Worm (Caenorhabditis elegans): ENCODE data around the gene fdgt-2.

DNA sequence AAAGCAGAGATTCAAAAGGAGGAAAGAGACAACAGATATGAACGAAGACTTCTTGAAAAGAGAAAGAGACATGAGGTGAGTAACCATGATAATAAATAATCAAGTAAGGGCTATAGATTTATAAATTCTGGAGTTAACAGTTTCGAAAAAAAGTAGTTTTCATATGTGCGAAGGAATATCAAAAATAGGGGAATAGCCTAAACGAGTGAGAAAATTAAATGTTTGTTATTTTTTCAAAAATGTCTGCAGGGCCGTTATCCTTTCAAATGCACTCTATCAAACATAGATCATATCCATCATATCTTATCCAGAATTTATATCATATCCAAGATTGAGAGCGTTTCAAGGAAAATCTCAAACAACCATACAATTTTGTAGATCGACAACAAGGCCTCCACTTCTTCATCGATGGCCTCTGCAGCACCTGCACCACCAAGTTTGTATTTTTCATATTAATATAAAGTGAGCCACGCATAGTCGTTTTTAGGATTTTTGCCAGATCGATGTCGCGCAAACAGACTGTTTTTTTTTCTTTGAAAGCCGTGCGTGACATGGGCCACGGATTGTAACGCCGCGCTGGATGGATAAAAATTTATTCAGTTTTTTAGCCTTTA, 3.5 kb downstream of the fdgt-2 start:
- no peak for TF ChIP-seq nhr-237 (tag; optimal IDR thresholded peaks at IDR 0.05)
- no peak for TF ChIP-seq nhr-25 (tag; optimal IDR thresholded peaks at IDR 0.05)
- no peak for TF ChIP-seq nhr-11 (tag; optimal IDR thresholded peaks at IDR 0.05)
- no peak for TF ChIP-seq snpc-4 (tag; optimal IDR thresholded peaks at IDR 0.05)
- TF ChIP-seq jun-1 (tag; optimal IDR thresholded peaks at IDR 0.05) = no peak
- TF ChIP-seq elt-3 (tag; optimal IDR thresholded peaks at IDR 0.05) = no peak
- no peak for TF ChIP-seq tbx-2 (tag; optimal IDR thresholded peaks at IDR 0.05)
- TF ChIP-seq ztf-11 (tag; optimal IDR thresholded peaks at IDR 0.05) = no peak
- no peak for TF ChIP-seq ceh-28 (tag; optimal IDR thresholded peaks at IDR 0.05)
- no peak for TF ChIP-seq ama-1 (optimal IDR thresholded peaks at IDR 0.05)
- TF ChIP-seq zag-1 (tag; optimal IDR thresholded peaks at IDR 0.05) = no peak

Measured in whole organism, L3 larva.